Worm (Caenorhabditis elegans): ENCODE results near the gene gspd-1.

DNA sequence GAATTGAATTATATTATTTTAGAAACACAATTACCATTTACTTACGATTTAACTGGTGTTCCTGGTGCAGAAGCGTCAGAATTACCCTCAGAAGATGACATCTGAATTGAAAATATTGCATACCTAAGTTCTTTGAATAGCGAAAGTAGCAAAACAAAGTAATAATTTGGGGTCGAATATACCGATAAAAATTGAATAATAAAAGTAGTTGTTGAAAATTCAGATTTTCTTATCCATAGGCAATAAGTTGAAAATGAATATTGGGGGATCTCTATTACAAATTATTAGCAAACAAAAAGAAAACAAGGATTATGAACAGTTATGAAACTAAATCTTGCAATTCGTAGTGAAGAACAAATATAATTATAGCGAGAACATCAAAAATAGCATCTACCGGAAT is 12.1 kb downstream of the gspd-1 start, which contains the start of gene leo-1:
- TF ChIP-seq aly-2 (tag; optimal IDR thresholded peaks at IDR 0.05) (no peak), fkh-10 (GFP tag; optimal IDR thresholded peaks at IDR 0.05) (no peak)
